Worm (Caenorhabditis elegans): ENCODE measurements around the gene srb-11.

Gene srb-11

DNA sequence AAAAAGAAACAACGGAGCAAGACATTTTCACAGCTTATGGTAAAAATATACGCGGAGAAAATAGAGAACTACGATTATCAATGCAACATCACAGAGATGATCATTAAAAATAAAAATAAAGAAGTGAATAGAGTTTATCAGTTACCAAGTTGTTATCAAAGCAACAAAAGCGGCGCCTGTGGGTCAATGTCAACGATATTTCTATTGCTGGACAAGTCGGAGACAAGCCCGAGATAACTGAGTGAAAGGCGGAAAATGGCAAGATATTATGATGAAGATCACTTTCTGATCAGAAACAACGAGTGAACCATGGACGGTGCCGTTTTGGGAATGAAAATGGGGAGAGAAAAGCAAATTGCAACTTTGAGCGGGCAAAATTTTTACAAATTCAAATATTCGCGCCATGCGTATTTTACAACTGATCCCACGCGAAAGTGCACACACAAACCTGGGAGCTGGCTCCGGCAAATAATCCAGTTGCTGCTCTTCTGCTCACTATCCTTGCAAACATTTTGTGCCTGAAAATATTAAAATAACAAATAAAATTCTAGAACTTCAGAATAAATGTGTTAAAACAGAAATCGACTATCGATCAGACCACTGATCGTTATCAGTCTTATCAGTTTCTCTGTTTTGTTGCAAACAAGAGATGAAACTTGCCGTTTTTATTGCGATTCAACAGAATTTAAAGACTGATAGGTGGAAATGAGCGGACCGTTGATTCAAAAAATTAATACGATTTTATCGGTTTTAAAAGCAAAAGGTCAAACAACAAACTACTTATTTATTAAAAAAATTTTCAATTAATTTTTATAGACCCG is 50.2 kb downstream of the srb-11 start, which contains the start of gene mel-32:
TSS of gene mel-32 (minus strand) at position 696 of the 821 bp plus-strand sequence.
- TF ChIP-seq T22C8.4 (GFP tag; IDR thresholded peaks at IDR 0.05) (no peak), flt-1 (GFP tag; IDR thresholded peaks at IDR 0.05) (no peak), med-1 (GFP tag; optimal IDR thresholded peaks at IDR 0.05; ENCODE audit: insufficient read depth) (no peak), ztf-29 (GFP tag; IDR thresholded peaks at IDR 0.05) (no peak), klf-2 (GFP tag; conservative IDR thresholded peaks at IDR 0.05) (no peak), ref-1 (GFP tag; conservative IDR thresholded peaks at IDR 0.05) (no peak), cog-1 (tag; optimal IDR thresholded peaks at IDR 0.05) (no peak), ztf-23 (GFP tag; IDR thresholded peaks at IDR 0.05) (no peak), tab-1 (GFP tag; IDR thresholded peaks at IDR 0.05) (no peak)

Measured in whole organism, midembryonic.